Worm (Caenorhabditis elegans): ENCODE measurements around the gene Y48G9A.6.
"Not testable (repeated sequence)": the region's sequence is repeated elsewhere in the genome, so short reads cannot be mapped to it uniquely, and the experiment has no call there.

The Y48G9A.6 gene

DNA sequence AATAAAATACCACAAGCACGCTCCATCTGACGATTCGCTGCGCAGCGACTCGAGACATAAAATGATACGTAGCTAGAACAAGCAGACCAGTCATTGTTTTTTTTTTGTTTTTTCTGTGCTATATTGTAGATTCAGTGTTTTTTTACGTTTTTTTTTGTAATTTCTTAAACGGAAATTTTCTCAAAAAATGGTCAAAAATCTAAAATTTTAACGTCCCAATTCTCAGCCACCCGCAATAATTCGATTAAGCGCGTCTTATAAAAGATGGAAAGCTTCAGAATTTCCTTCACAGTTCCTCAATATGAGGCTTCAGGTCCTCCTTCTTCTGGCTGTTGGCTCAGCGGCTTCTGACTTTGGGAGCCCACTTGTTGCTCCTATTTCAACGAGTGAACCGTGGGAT, at the start of gene Y48G9A.6:
Gene Y48G9A.6, plus strand, starts transcription at position 301 of the 400 bp plus-strand sequence.
- TF ChIP-seq hlh-1 (tag; optimal IDR thresholded peaks at IDR 0.05) = no peak
- no peak for TF ChIP-seq mep-1 (tag; optimal IDR thresholded peaks at IDR 0.05)
- TF ChIP-seq blmp-1 (tag; optimal IDR thresholded peaks at IDR 0.05) = no peak
- TF ChIP-seq pha-4 (tag; optimal IDR thresholded peaks at IDR 0.05) = no peak
- no peak for TF ChIP-seq cnd-1 (tag; optimal IDR thresholded peaks at IDR 0.05)
- no peak for TF ChIP-seq bed-3 (GFP tag; optimal IDR thresholded peaks at IDR 0.05)
- no peak for TF ChIP-seq nhr-12 (tag; optimal IDR thresholded peaks at IDR 0.05)
- no peak for TF ChIP-seq nhr-237 (tag; optimal IDR thresholded peaks at IDR 0.05)
- no peak for TF ChIP-seq lin-32 (GFP tag; optimal IDR thresholded peaks at IDR 0.05)
- no peak for TF ChIP-seq nhr-76 (tag; optimal IDR thresholded peaks at IDR 0.05)
- no peak for TF ChIP-seq M03D4.4 (tag; optimal IDR thresholded peaks at IDR 0.05)
- TF ChIP-seq ceh-43 (GFP tag; optimal IDR thresholded peaks at IDR 0.05) = no peak
- no peak for TF ChIP-seq ces-1 (GFP tag; optimal IDR thresholded peaks at IDR 0.05)

DNA sequence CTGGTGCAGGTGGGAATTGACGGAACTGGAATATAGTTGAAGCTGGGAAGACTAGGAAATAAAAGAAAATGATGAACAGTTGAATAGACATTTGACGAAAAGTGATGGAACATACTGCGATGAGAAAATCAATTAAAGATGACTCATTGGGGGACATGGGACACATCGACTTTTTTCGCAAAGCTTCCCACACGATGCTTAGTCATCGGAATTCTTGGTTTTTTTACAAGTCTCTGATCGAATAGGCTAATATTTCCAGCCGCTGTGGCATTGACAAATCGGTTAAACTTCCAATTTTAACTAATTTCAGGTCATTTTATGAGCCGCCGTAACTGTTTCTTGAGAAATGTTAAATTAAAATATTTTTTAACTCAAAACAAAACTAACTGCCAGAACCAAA, 49.4 kb upstream of the Y48G9A.6 start, which contains the start of gene Y39A3A.3:
Gene Y39A3A.3, minus strand, starts transcription at position 101 of the 400 bp plus-strand sequence.
- no peak for TF ChIP-seq ces-1 (GFP tag; optimal IDR thresholded peaks at IDR 0.05)
- no peak for TF ChIP-seq cnd-1 (tag; optimal IDR thresholded peaks at IDR 0.05)
- no peak for TF ChIP-seq mab-5 (tag; optimal IDR thresholded peaks at IDR 0.05)

DNA sequence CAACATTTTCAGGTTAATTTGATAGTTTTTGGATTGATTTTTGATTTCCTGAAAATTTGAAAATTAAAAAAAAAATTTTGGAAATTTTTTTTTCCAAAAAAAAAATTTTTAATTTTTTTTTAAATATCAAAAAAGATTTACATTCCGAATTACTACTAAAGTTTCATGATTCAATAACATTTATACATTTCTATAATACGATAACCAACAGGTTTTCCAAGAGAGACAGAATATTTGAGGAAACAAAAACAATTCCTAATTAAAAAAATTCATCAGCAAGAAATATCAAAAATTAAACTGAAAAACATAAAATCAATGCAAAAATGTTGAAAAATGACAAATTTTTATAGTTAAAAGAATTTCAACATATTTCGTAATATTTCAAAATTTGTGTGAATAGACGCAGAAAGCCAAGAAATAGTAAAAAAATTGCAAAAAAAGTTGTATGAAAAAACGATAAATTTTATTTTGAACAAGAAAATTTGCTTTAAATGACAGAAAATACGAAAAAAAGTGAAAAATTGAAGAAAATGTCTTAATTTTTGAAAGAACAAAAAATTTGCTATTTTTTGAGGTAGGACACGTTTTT, 41.0 kb upstream of the Y48G9A.6 start, which contains the start of gene Y39A3A.4:
Gene Y39A3A.4, minus strand, starts transcription at position 51 of the 589 bp plus-strand sequence.
- TF ChIP-seq cnd-1 (tag; optimal IDR thresholded peaks at IDR 0.05) (no peak), ztf-11 (tag; optimal IDR thresholded peaks at IDR 0.05) (no peak), bed-3 (GFP tag; optimal IDR thresholded peaks at IDR 0.05) (no peak), tbx-8 (GFP tag; optimal IDR thresholded peaks at IDR 0.05) (no peak), mep-1 (tag; optimal IDR thresholded peaks at IDR 0.05) (no peak), unc-62 (GFP tag; optimal IDR thresholded peaks at IDR 0.05) (no peak)

DNA sequence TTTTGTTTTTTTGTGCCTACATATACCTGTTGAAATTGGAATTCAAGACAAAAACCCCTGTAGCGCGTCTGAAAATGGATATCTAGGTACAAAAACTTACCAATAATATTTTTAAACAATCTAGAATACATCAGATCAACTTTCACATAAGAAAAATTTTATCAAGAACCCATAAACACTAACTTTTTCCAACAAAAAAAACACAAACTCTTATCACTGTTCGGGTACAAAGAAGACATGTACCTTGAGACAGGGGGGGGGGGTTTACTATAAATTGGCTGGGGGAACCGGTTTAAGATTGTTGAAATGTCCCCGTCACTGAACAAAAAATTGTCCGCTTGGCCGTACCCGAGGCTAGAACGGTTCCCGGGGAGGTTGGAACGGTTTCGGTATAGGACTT, 35.1 kb upstream of the Y48G9A.6 start, which contains the start of gene cpt-3:
Gene cpt-3, plus strand, starts transcription at position 301 of the 400 bp plus-strand sequence.
- not testable (repeated sequence) for TF ChIP-seq elt-3, snpc-4, nhr-76 (tag; optimal IDR thresholded peaks at IDR 0.05)

- TF ChIP-seq mep-1 (tag; optimal IDR thresholded peaks at IDR 0.05) (no peak), mab-5 (tag; optimal IDR thresholded peaks at IDR 0.05) (no peak), ceh-83 (GFP tag; optimal IDR thresholded peaks at IDR 0.05) (no peak), lsy-2 (tag; optimal IDR thresholded peaks at IDR 0.05) (no peak)
Observed at ce11 chrIII:2084829-2085228, 32.8 kb upstream of the Y48G9A.6 start.

DNA sequence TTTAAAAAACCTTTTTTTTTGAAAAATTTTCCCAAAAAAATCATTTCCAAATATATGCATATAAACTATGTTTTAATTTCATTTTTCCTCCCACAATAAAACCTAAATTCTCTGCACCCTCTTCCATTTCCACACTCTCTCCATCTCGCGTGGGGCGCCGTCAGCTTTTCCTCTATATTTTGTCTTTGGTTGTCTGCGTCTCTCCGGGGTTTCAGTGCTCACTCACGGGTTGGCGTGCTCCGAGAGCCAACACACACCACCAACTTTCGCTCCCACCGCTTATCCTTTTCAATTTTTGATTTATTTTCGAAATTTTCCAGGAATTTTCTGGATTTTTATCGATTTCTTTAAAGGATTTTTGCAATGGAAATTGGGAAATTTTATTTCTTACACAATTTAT, 28.2 kb upstream of the Y48G9A.6 start:
- TF ChIP-seq drap-1 (GFP tag; optimal IDR thresholded peaks at IDR 0.05) (no peak), blmp-1 (tag; optimal IDR thresholded peaks at IDR 0.05) (no peak), elt-1 (tag; optimal IDR thresholded peaks at IDR 0.05; ENCODE audit: borderline replicate concordance, insufficient read depth) (no peak), zip-8 (tag; optimal IDR thresholded peaks at IDR 0.05) (no peak), pha-4 (tag; optimal IDR thresholded peaks at IDR 0.05) (no peak), sptf-1 (tag; optimal IDR thresholded peaks at IDR 0.05) (no peak), unc-62 (GFP tag; optimal IDR thresholded peaks at IDR 0.05) (no peak), mep-1 (tag; optimal IDR thresholded peaks at IDR 0.05) (no peak), ces-1 (GFP tag; optimal IDR thresholded peaks at IDR 0.05) (no peak), ceh-83 (GFP tag; optimal IDR thresholded peaks at IDR 0.05) (no peak), ceh-43 (GFP tag; optimal IDR thresholded peaks at IDR 0.05) (no peak), nhr-76 (tag; optimal IDR thresholded peaks at IDR 0.05) (no peak), flh-1 (GFP tag; optimal IDR thresholded peaks at IDR 0.05) (no peak), snpc-4 (tag; optimal IDR thresholded peaks at IDR 0.05) (no peak), lin-13 (tag; optimal IDR thresholded peaks at IDR 0.05) (no peak), lsy-2 (tag; optimal IDR thresholded peaks at IDR 0.05) (no peak), tbx-8 (GFP tag; optimal IDR thresholded peaks at IDR 0.05) (no peak)

- no peak for TF ChIP-seq bed-3 (GFP tag; optimal IDR thresholded peaks at IDR 0.05)
- TF ChIP-seq ceh-83 (GFP tag; optimal IDR thresholded peaks at IDR 0.05) = no peak
- TF ChIP-seq nhr-2 (tag; optimal IDR thresholded peaks at IDR 0.05) = no peak
- no peak for TF ChIP-seq unc-120 (tag; optimal IDR thresholded peaks at IDR 0.05; ENCODE audit: poor library complexity, severe bottlenecking)
- no peak for TF ChIP-seq nhr-76 (tag; optimal IDR thresholded peaks at IDR 0.05)
- no peak for TF ChIP-seq tbx-8 (GFP tag; optimal IDR thresholded peaks at IDR 0.05)
- TF ChIP-seq nhr-12 (tag; optimal IDR thresholded peaks at IDR 0.05) = no peak
- no peak for TF ChIP-seq nhr-237 (tag; optimal IDR thresholded peaks at IDR 0.05)
- TF ChIP-seq ces-1 (GFP tag; optimal IDR thresholded peaks at IDR 0.05) = no peak
- no peak for TF ChIP-seq ceh-39 (tag; optimal IDR thresholded peaks at IDR 0.05)
- no peak for TF ChIP-seq ztf-11 (tag; optimal IDR thresholded peaks at IDR 0.05)
- no peak for TF ChIP-seq lin-13 (tag; optimal IDR thresholded peaks at IDR 0.05)
- TF ChIP-seq elt-3 (tag; optimal IDR thresholded peaks at IDR 0.05) = no peak
- no peak for TF ChIP-seq nhr-28 (tag; optimal IDR thresholded peaks at IDR 0.05)
- no peak for TF ChIP-seq mls-2 (tag; optimal IDR thresholded peaks at IDR 0.05)
- TF ChIP-seq lin-32 (GFP tag; optimal IDR thresholded peaks at IDR 0.05) = no peak
Observed at ce11 chrIII:2090695-2091094, 26.9 kb upstream of the Y48G9A.6 start.
